Fruit fly (Drosophila melanogaster): Measurements from ENCODE around the gene Srp72.

Srp72 gene

DNA sequence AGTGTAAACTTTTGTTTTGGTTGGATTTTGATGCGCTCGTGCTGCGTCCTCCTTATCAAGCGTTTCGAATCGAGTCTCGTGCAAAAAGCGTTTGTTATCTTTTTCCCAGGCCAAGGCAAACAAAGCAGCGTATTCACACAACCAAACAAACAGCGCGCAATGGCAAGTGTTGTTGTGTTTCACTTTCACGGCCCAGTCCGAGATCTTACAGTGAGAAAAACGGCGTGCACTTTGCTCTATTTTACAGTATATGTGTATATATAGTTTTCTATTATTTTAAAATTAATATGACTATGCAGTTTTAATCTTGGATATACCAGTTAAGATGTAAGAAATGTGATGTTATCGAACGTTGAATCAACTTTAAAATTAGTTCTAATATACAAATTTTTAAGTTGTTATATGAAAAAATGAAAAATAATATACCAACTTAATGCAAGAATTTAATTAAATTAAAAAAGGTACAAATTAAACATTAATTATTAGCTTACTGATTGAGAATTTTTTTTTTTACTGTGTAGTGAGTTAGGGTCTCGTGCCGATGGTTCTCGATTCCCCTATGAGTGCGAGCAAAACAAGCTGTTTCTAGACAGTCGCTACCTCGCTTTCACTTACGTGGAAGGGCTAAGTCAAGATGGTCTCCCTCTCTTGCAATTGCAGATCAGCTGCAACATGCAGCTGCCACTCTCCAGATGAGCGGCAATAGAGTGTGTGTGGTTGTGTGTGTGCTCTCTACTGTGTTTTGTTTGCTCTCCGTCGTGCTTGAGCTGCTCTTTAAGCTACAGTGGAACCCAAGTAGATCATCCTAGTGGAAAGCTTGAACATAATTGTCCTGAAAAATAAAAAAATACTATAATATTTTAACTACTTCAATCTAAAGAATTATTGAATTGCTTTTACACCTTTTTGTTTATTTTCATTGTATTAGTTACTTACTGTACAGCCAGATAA lies 6.0 kb downstream of the Srp72 start (continued):
- peak; percentile 41 for TF ChIP-seq CG6854 (GFP tag; optimal IDR thresholded peaks at IDR 0.05)
- no peak for TF ChIP-seq gcm2 (GFP tag; optimal IDR thresholded peaks at IDR 0.05)
- TF ChIP-seq CG17328 (GFP tag; IDR thresholded peaks at IDR 0.05): peak; percentile 82
- TF ChIP-seq CG10543 (GFP tag; optimal IDR thresholded peaks at IDR 0.05): peak; percentile 72
- TF ChIP-seq Dip3 (GFP tag; optimal IDR thresholded peaks at IDR 0.05): no peak
- TF ChIP-seq CG7987 (GFP tag; optimal IDR thresholded peaks at IDR 0.05): peak; percentile 34
- TF ChIP-seq CG1233 (GFP tag; optimal IDR thresholded peaks at IDR 0.05): peak; percentile 86
- TF ChIP-seq CG4404 (GFP tag; IDR thresholded peaks at IDR 0.05): peak; percentile 81
- TF ChIP-seq CG14667 (GFP tag; IDR thresholded peaks at IDR 0.05): peak; percentile 79
- peak; percentile 85 for TF ChIP-seq CG18599 (GFP tag; optimal IDR thresholded peaks at IDR 0.05)
- peak; percentile 91 for TF ChIP-seq Oli (tag; optimal IDR thresholded peaks at IDR 0.05)
- TF ChIP-seq kah (GFP tag; optimal IDR thresholded peaks at IDR 0.05): peak; percentile 80
- TF ChIP-seq CG4617 (GFP tag; optimal IDR thresholded peaks at IDR 0.05; ENCODE audit: borderline replicate concordance): peak; percentile 43
- TF ChIP-seq abd-A (tag; optimal IDR thresholded peaks at IDR 0.05): no peak
- peak; percentile 91 for TF ChIP-seq salm (tag; optimal IDR thresholded peaks at IDR 0.05)
- TF ChIP-seq CG34422 (GFP tag; IDR thresholded peaks at IDR 0.05): peak; percentile 35
- no peak for TF ChIP-seq B-H2 (GFP tag; optimal IDR thresholded peaks at IDR 0.05)
- TF ChIP-seq NK7.1 (GFP tag; optimal IDR thresholded peaks at IDR 0.05): no peak
- no peak for TF ChIP-seq CG16779 (GFP tag; IDR thresholded peaks at IDR 0.05)
- peak; percentile 97 for TF ChIP-seq phol (tag; optimal IDR thresholded peaks at IDR 0.05)
- TF ChIP-seq fd96Cb (tag; optimal IDR thresholded peaks at IDR 0.05): peak; percentile 96
- TF ChIP-seq crc (GFP tag; optimal IDR thresholded peaks at IDR 0.05): no peak
- no peak for TF ChIP-seq eyg (GFP tag; optimal IDR thresholded peaks at IDR 0.05)
- peak; percentile 78 for TF ChIP-seq CG8281 (tag; optimal IDR thresholded peaks at IDR 0.05)
- peak; percentile 96 for TF ChIP-seq gcm (GFP tag; optimal IDR thresholded peaks at IDR 0.05)
- TF ChIP-seq crp (GFP tag; optimal IDR thresholded peaks at IDR 0.05): peak in 1 of 2 experiments; percentile 35
- TF ChIP-seq Opbp (GFP tag; IDR thresholded peaks at IDR 0.05; ENCODE audit: partially characterized antibody): no peak
- peak; percentile 86 for TF ChIP-seq CG6813 (GFP tag; optimal IDR thresholded peaks at IDR 0.05)
- TF ChIP-seq Sin3A (optimal IDR thresholded peaks at IDR 0.05): no peak
- peak; percentile 97 for TF ChIP-seq dmrt11E (tag; optimal IDR thresholded peaks at IDR 0.05)
- peak; percentile 74 for TF ChIP-seq otp (GFP tag; IDR thresholded peaks at IDR 0.05)
- TF ChIP-seq bowl (GFP tag; IDR thresholded peaks at IDR 0.05): peak; percentile 28; the same call in 1 of the 2 replicates
- TF ChIP-seq CG12155 (GFP tag; optimal IDR thresholded peaks at IDR 0.05): peak; percentile 77
- TF ChIP-seq emc (GFP tag; optimal IDR thresholded peaks at IDR 0.05): no peak
- peak; percentile 91 for TF ChIP-seq ATbp (GFP tag; optimal IDR thresholded peaks at IDR 0.05)
- peak; percentile 98 for TF ChIP-seq gem (tag; optimal IDR thresholded peaks at IDR 0.05)
- TF ChIP-seq gt (GFP tag; IDR thresholded peaks at IDR 0.05): no peak
- no peak for TF ChIP-seq sr (GFP tag; IDR thresholded peaks at IDR 0.05)
- TF ChIP-seq CG16815 (GFP tag; optimal IDR thresholded peaks at IDR 0.05): peak; percentile 89
- TF ChIP-seq CG14441 (GFP tag; IDR thresholded peaks at IDR 0.05): peak; percentile 64
- TF ChIP-seq h (optimal IDR thresholded peaks at IDR 0.05): no peak
- peak; percentile 66 for TF ChIP-seq esg (GFP tag; conservative IDR thresholded peaks at IDR 0.05)
- TF ChIP-seq ap (GFP tag; IDR thresholded peaks at IDR 0.05): peak; percentile 64
- TF ChIP-seq luna (GFP tag; optimal IDR thresholded peaks at IDR 0.05): no peak
- peak; percentile 98 for TF ChIP-seq CG2712 (tag; optimal IDR thresholded peaks at IDR 0.05)
- TF ChIP-seq Vsx1 (GFP tag; optimal IDR thresholded peaks at IDR 0.05): peak; percentile 73
- peak in 1 of 2 experiments; percentile 24 for TF ChIP-seq insv (GFP tag; optimal IDR thresholded peaks at IDR 0.05)
- peak; percentile 56; the same call in 1 of the 3 replicates for TF ChIP-seq Mrtf (GFP tag; IDR thresholded peaks at IDR 0.05)
- TF ChIP-seq Rx (GFP tag; IDR thresholded peaks at IDR 0.05): 0 out of 2 replicates have a peak, but pooled peaks have one; percentile 32
